Fruit fly (Drosophila melanogaster) whole organism, pupa: ENCODE data around the gene Cyp4g15.

Source experiments
- CG17806 ChIP-seq: fragments of 200-800 bp; sonication (Bioruptor generic); optimal IDR thresholded peaks from 2 replicates; lab custom pipeline; 2018; ENCODE audit warnings: missing biosample characterization, mild to moderate bottlenecking, missing genetic modification characterization, moderate library complexity
- CG32121 ChIP-seq: fragments of 200-800 bp; sonication (Bioruptor generic); IDR thresholded peaks from 2 replicates; pipeline ENCODE4 v1.3.6; 2022; ENCODE audit warnings: missing biosample characterization, missing genetic modification characterization
- CG34367 ChIP-seq: fragments of 200-800 bp; sonication (Bioruptor generic); optimal IDR thresholded peaks from 2 replicates; lab custom pipeline; 2018; ENCODE audit warnings: missing biosample characterization, mild to moderate bottlenecking, missing genetic modification characterization
- CG8159 ChIP-seq: fragments of 200-800 bp; sonication (Bioruptor generic); optimal IDR thresholded peaks from 3 replicates; lab custom pipeline; 2018; ENCODE audit warnings: missing biosample characterization, mild to moderate bottlenecking, missing genetic modification characterization, moderate library complexity
- CG8301 ChIP-seq: fragments of 200-800 bp; sonication (Bioruptor generic); optimal IDR thresholded peaks from 2 replicates; lab custom pipeline; 2018; ENCODE audit warnings: missing biosample characterization, mild to moderate bottlenecking, missing genetic modification characterization
- D1 ChIP-seq: fragments of 200-800 bp; sonication (Bioruptor generic); optimal IDR thresholded peaks from 2 replicates; lab custom pipeline; 2018; ENCODE audit warnings: missing biosample characterization, mild to moderate bottlenecking, missing genetic modification characterization, moderate library complexity
- Pif1A ChIP-seq: fragments of 200-800 bp; sonication (Bioruptor generic); optimal IDR thresholded peaks from 3 replicates; lab custom pipeline; 2016; ENCODE audit warnings: missing biosample characterization, missing genetic modification characterization
- Pif1B ChIP-seq: fragments of 200-800 bp; sonication (Bioruptor generic); optimal IDR thresholded peaks from 3 replicates; lab custom pipeline; 2016; ENCODE audit warnings: missing biosample characterization, missing genetic modification characterization
- fd96Ca ChIP-seq: fragments of 200-800 bp; sonication (Bioruptor generic); IDR thresholded peaks from 3 replicates; pipeline ENCODE4 v1.3.6; 2022; ENCODE audit warnings: missing biosample characterization, missing genetic modification characterization
- gl ChIP-seq: fragments of 200-800 bp; sonication (Bioruptor generic); optimal IDR thresholded peaks from 2 replicates; lab custom pipeline; 2018; ENCODE audit warnings: missing biosample characterization, mild to moderate bottlenecking, missing genetic modification characterization
- rn ChIP-seq: fragments of 200-800 bp; sonication (Bioruptor generic); IDR thresholded peaks from 2 replicates; pipeline ENCODE4 v1.3.6; 2022; ENCODE audit warnings: missing biosample characterization, missing genetic modification characterization

dm6 chrX:11451027-11451572 is 25.8 kb upstream of the Cyp4g15 start:
- TF ChIP-seq CG17806 (tag; lab: Kevin White, UChicago) (no peak), Pif1A (GFP tag; lab: Kevin White, UChicago) (peak; percentile 36), Pif1B (GFP tag; lab: Kevin White, UChicago) (no peak), CG32121 (GFP tag; lab: Robert Waterston, UW) (peak; percentile 78; the same call in 1 of the 2 replicates), CG34367 (no peak), gl (tag; lab: Kevin White, UChicago) (no peak), D1 (tag; lab: Kevin White, UChicago) (no peak), CG8301 (tag; lab: Kevin White, UChicago) (peak; percentile 29), CG8159 (no peak), rn (GFP tag; lab: Robert Waterston, UW) (0 out of 2 replicates have a peak, but pooled peaks have one; percentile 33), fd96Ca (peak; percentile 78)
